Fruit fly (Drosophila melanogaster): ENCODE results near the gene Nbr.

Nbr gene

DNA sequence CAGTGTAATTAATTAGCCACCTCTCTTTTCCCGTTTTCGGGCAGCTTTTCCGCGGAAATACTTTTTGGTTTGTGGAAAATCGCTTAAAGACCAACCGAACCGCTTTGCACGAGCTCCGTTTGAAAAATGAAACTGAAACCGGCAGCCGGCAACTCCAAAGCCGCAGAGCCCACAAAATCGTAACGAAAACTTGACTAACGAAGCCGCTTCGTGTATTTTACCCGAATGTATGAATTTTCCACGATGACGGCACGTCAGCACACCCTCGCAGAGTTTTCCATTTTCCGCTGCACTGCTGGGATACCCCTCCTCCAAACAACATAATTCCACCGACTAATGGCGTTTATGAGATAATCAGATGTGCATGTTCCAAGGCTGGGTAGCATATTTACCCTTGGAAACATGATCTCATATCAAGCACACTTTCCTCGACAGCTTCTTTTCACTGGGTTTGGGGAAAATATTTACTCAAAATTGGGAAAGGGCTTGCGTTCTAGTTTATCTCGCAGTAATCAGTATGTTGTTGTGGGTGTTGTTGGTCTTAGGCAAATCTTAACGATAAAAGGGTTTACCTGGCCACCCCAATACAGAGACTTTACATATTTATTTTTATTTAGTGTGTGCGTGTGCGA lies 35.9 kb upstream of the Nbr start, which contains the start of gene Ret (continued):
- TF ChIP-seq ATbp (GFP tag; optimal IDR thresholded peaks at IDR 0.05) (peak; percentile 50), Deaf1 (tag; optimal IDR thresholded peaks at IDR 0.05) (peak; percentile 94), prd (optimal IDR thresholded peaks at IDR 0.05) (no peak), prd (GFP tag; IDR thresholded peaks at IDR 0.05) (no peak), CG15479 (GFP tag; optimal IDR thresholded peaks at IDR 0.05) (peak; percentile 9), CG13894 (tag; optimal IDR thresholded peaks at IDR 0.05) (peak; percentile 5), CG1529 (GFP tag; optimal IDR thresholded peaks at IDR 0.05) (peak; percentile 11)

DNA sequence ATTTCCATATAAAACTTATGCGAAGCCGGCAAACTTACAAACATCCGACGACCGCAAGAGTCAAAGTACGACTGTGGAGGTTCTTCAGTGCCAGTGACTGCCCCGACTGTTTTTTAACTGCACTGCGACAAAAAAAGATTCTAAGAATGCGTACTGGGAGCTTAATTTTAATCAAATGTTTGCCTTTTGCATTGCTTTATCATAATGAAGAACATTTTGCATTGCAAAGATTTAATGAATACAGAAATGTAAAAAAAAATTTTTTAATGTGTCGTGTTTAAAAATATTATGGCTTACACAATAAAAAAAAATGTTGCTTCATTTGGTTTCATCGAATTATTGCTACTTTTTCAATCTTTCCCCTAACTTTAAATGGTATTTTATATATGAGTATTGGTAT lies 34.3 kb upstream of the Nbr start:
- TF ChIP-seq Lpt (GFP tag; optimal IDR thresholded peaks at IDR 0.05) (no peak), twi (tag; optimal IDR thresholded peaks at IDR 0.05) (no peak), gem (tag; optimal IDR thresholded peaks at IDR 0.05) (peak; percentile 6), CG4424 (GFP tag; optimal IDR thresholded peaks at IDR 0.05) (no peak), Drgx (GFP tag; IDR thresholded peaks at IDR 0.05) (peak; percentile 62)

DNA sequence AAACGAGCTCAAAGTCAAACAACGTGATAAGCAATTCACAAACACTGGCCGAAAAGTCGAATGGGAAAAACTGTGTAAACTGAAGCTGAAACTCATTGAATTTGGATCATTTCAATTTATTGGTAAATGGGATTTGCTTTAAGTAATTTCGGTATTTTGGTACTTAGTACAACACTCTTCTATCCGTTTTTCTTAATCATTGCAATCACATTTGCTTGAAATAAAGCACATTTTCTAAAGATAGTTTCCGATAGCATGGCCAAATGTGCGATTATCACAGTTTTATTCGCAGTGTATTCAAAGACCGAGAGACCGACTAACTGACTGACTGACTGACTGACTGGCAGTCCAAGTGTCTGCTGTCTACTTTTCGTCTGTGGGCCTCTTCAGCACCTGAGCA lies 33.6 kb upstream of the Nbr start:
- TF ChIP-seq CG3163 (GFP tag; optimal IDR thresholded peaks at IDR 0.05) (no peak), fd102C (GFP tag; optimal IDR thresholded peaks at IDR 0.05) (no peak), CG12769 (tag; optimal IDR thresholded peaks at IDR 0.05) (peak; percentile 10), jigr1 (GFP tag; IDR thresholded peaks at IDR 0.05) (no peak), CG33213 (GFP tag; optimal IDR thresholded peaks at IDR 0.05) (no peak), NfI (GFP tag; optimal IDR thresholded peaks at IDR 0.05) (no peak), cwo (GFP tag; optimal IDR thresholded peaks at IDR 0.05) (peak; percentile 12), CG7839 (tag; optimal IDR thresholded peaks at IDR 0.05) (peak; percentile 23), CG13624 (GFP tag; optimal IDR thresholded peaks at IDR 0.05) (no peak), dmrt99B (tag; optimal IDR thresholded peaks at IDR 0.05) (peak; percentile 28), CG8765 (GFP tag; IDR thresholded peaks at IDR 0.05) (no peak), CoRest (tag; optimal IDR thresholded peaks at IDR 0.05) (peak; percentile 27), odd (GFP tag; optimal IDR thresholded peaks at IDR 0.05) (no peak), E2f2 (GFP tag; IDR thresholded peaks at IDR 0.05) (0 out of 2 replicates have a peak, but pooled peaks have one; percentile 9), sens-2 (GFP tag; IDR thresholded peaks at IDR 0.05) (no peak), CG4328 (GFP tag; optimal IDR thresholded peaks at IDR 0.05) (no peak), CG9817 (tag; optimal IDR thresholded peaks at IDR 0.05) (no peak), Ptx1 (GFP tag; IDR thresholded peaks at IDR 0.05) (0 out of 2 replicates have a peak, but pooled peaks have one; percentile 15), CG8388 (GFP tag; optimal IDR thresholded peaks at IDR 0.05) (no peak), insv (GFP tag; optimal IDR thresholded peaks at IDR 0.05) (no peak), HLHmδ (GFP tag; optimal IDR thresholded peaks at IDR 0.05) (no peak), Pdp1 (GFP tag; optimal IDR thresholded peaks at IDR 0.05) (peak in 1 of 2 experiments; percentile 7), CG17361 (GFP tag; IDR thresholded peaks at IDR 0.05) (0 out of 3 replicates have a peak, but pooled peaks have one; percentile 32), CG13424 (tag; optimal IDR thresholded peaks at IDR 0.05) (peak; percentile 15), nmo (GFP tag; optimal IDR thresholded peaks at IDR 0.05) (peak; percentile 20), CG2678 (tag; optimal IDR thresholded peaks at IDR 0.05) (peak; percentile 56), CG10209 (GFP tag; optimal IDR thresholded peaks at IDR 0.05) (peak; percentile 46), dysf (GFP tag; IDR thresholded peaks at IDR 0.05) (peak; percentile 14; the same call in 1 of the 3 replicates), Xbp1 (GFP tag; optimal IDR thresholded peaks at IDR 0.05) (no peak), eve (GFP tag; optimal IDR thresholded peaks at IDR 0.05) (peak in 1 of 2 experiments; percentile 52), CG10979 (tag; optimal IDR thresholded peaks at IDR 0.05) (peak; percentile 1), Rfx (GFP tag; IDR thresholded peaks at IDR 0.05) (0 out of 2 replicates have a peak, but pooled peaks have one; percentile 14), D19A (tag; optimal IDR thresholded peaks at IDR 0.05) (peak; percentile 9), corto (GFP tag; optimal IDR thresholded peaks at IDR 0.05) (no peak)
